Worm (Caenorhabditis elegans) whole organism, mixed stage, embryonic: ENCODE data around the gene clec-64.

Source experiments
- blmp-1 ChIP-seq: fragments of 150-350 bp; optimal IDR thresholded peaks from 2 replicates; lab custom pipeline; 2014; ENCODE audit warnings: missing biosample characterization, missing genetic modification characterization
- ceh-39 ChIP-seq: fragments of 150-350 bp; optimal IDR thresholded peaks from 2 replicates; lab custom pipeline; 2014; ENCODE audit warnings: missing biosample characterization, missing genetic modification characterization
- ces-1 ChIP-seq: fragments of 150-350 bp; optimal IDR thresholded peaks from 2 replicates; lab custom pipeline; 2014; ENCODE audit warnings: missing biosample characterization, missing genetic modification reagents, missing genetic modification characterization
- elt-3 ChIP-seq: fragments of 150-350 bp; optimal IDR thresholded peaks from 2 replicates; lab custom pipeline; 2014; ENCODE audit warnings: missing biosample characterization, missing genetic modification characterization
- nhr-12 ChIP-seq: fragments of 150-350 bp; optimal IDR thresholded peaks from 2 replicates; lab custom pipeline; 2014; ENCODE audit warnings: missing biosample characterization, missing genetic modification characterization
- nhr-28 ChIP-seq: fragments of 150-350 bp; optimal IDR thresholded peaks from 2 replicates; lab custom pipeline; 2014; ENCODE audit warnings: missing biosample characterization, missing genetic modification characterization
- nhr-76 ChIP-seq: sonication (generic microtip); optimal IDR thresholded peaks from 2 replicates; lab custom pipeline; 2017; ENCODE audit warnings: missing biosample characterization, missing genetic modification characterization
- pha-4 ChIP-seq: fragments of 150-350 bp; optimal IDR thresholded peaks from 2 replicates; lab custom pipeline; 2018; ENCODE audit warnings: missing biosample characterization, missing genetic modification reagents, missing genetic modification characterization
- sem-2 ChIP-seq: fragments of 200-800 bp; sonication (Bioruptor generic); optimal IDR thresholded peaks from 2 replicates; lab custom pipeline; 2018; ENCODE audit warnings: mild to moderate bottlenecking, missing genetic modification characterization, missing compliant biosample characterization
- snpc-4 ChIP-seq: fragments of 150-350 bp; optimal IDR thresholded peaks from 2 replicates; lab custom pipeline; 2014; ENCODE audit warnings: missing biosample characterization, missing genetic modification characterization
- unc-39 ChIP-seq: fragments of 150-350 bp; optimal IDR thresholded peaks from 2 replicates; lab custom pipeline; 2014; ENCODE audit warnings: missing biosample characterization, missing genetic modification characterization
- unc-62 ChIP-seq: fragments of 150-350 bp; optimal IDR thresholded peaks from 2 replicates; lab custom pipeline; 2014; ENCODE audit warnings: missing biosample characterization, missing genetic modification reagents, missing genetic modification characterization
- zip-8 ChIP-seq: fragments of 150-350 bp; optimal IDR thresholded peaks from 2 replicates; lab custom pipeline; 2014; ENCODE audit warnings: missing biosample characterization, missing genetic modification characterization
- ztf-11 ChIP-seq: fragments of 150-350 bp; optimal IDR thresholded peaks from 2 replicates; lab custom pipeline; 2014; ENCODE audit warnings: missing biosample characterization, missing genetic modification characterization

- no peak for TF ChIP-seq unc-62 (GFP tag; lab: Kevin White, UChicago)
- TF ChIP-seq snpc-4 (tag; lab: Kevin White, UChicago) = no peak
- TF ChIP-seq nhr-12 (tag; lab: Kevin White, UChicago) = no peak
- TF ChIP-seq nhr-76 = no peak
- TF ChIP-seq blmp-1 = no peak
- TF ChIP-seq ztf-11 (tag; lab: Kevin White, UChicago) = no peak
- no peak for TF ChIP-seq nhr-28 (tag; lab: Kevin White, UChicago)
- no peak for TF ChIP-seq ceh-39 (tag; lab: Kevin White, UChicago)
- no peak for TF ChIP-seq elt-3 (tag; lab: Kevin White, UChicago)
- TF ChIP-seq ces-1 (GFP tag; lab: Kevin White, UChicago) = no peak
- TF ChIP-seq sem-2 (GFP tag; lab: Kevin White, UChicago) = no peak
- no peak for TF ChIP-seq pha-4
- no peak for TF ChIP-seq unc-39 (tag; lab: Kevin White, UChicago)
- no peak for TF ChIP-seq zip-8 (tag; lab: Kevin White, UChicago)
Observed at ce11 chrII:12931456-12931923, 33.4 kb downstream of the clec-64 start, which contains the start of gene dct-18.
